Worm (Caenorhabditis elegans) whole organism, early embryonic: ENCODE results near the gene rpy-1.

ENCODE experiments used
- B0310.2 ChIP-seq: sonication (generic microtip); optimal IDR thresholded peaks from 2 replicates; lab custom pipeline; 2016; ENCODE audit warnings: mild to moderate bottlenecking, missing genetic modification characterization, missing compliant biosample characterization
- F13C5.2 ChIP-seq: sonication (generic microtip); optimal IDR thresholded peaks from 2 replicates; lab custom pipeline; 2017; ENCODE audit warnings: mild to moderate bottlenecking, missing genetic modification characterization, inconsistent platforms, missing compliant biosample characterization
- ama-1 ChIP-seq: fragments of 150-350 bp; optimal IDR thresholded peaks from 2 replicates; lab custom pipeline; 2014
- ceh-13 ChIP-seq: fragments of 200-800 bp; sonication (Bioruptor generic); optimal IDR thresholded peaks from 2 replicates; lab custom pipeline; 2018; ENCODE audit warnings: mild to moderate bottlenecking, missing genetic modification characterization, missing compliant biosample characterization
- ceh-36 ChIP-seq: sonication (generic microtip); optimal IDR thresholded peaks from 2 replicates; lab custom pipeline; 2016; ENCODE audit warnings: missing genetic modification characterization, inconsistent platforms, missing compliant biosample characterization
- flt-1 ChIP-seq: fragments of 200-800 bp; sonication (Bioruptor generic); IDR thresholded peaks from 2 replicates; pipeline ENCODE4 v1.3.6; 2022; ENCODE audit warnings: missing genetic modification characterization, missing compliant biosample characterization
- hnd-1 ChIP-seq: sonication (generic microtip); optimal IDR thresholded peaks from 2 replicates; lab custom pipeline; 2016; ENCODE audit warnings: missing genetic modification characterization, missing compliant biosample characterization
- scrt-1 ChIP-seq: fragments of 200-800 bp; sonication (Bioruptor generic); IDR thresholded peaks from 2 replicates; pipeline ENCODE4 v1.3.6; 2022; ENCODE audit warnings: missing genetic modification characterization, missing compliant biosample characterization
- sea-1 ChIP-seq: fragments of 200-800 bp; sonication (Bioruptor generic); conservative IDR thresholded peaks from 2 replicates; pipeline ENCODE4 v1.3.6; 2022; ENCODE audit warnings: missing genetic modification characterization, missing compliant biosample characterization
- tbx-11 ChIP-seq: fragments of 200-800 bp; sonication (Bioruptor generic); IDR thresholded peaks from 2 replicates; pipeline ENCODE4 v1.3.6; 2022; ENCODE audit warnings: missing genetic modification characterization, missing compliant biosample characterization
- tra-4 ChIP-seq: sonication (generic microtip); optimal IDR thresholded peaks from 2 replicates; lab custom pipeline; 2017; ENCODE audit warnings: missing genetic modification characterization, missing compliant biosample characterization

rpy-1 gene

ce11 chrII:6654284-6654683 lies 51.2 kb downstream of the rpy-1 start, which contains the start of gene T19D12.9:
Gene T19D12.9, minus strand, starts transcription at chrII:6654384.
- TF ChIP-seq tbx-11 (GFP tag; lab: Robert Waterston, UW) (no peak), F13C5.2 (no peak), sea-1 (GFP tag; lab: Robert Waterston, UW) (no peak), B0310.2 (tag; lab: Kevin White, UChicago) (no peak), ama-1 (lab: Kevin White, UChicago) (no peak), scrt-1 (GFP tag; lab: Robert Waterston, UW) (no peak), hnd-1 (tag; lab: Kevin White, UChicago) (no peak), flt-1 (GFP tag; lab: Robert Waterston, UW) (no peak), tra-4 (no peak), ceh-13 (GFP tag; lab: Kevin White, UChicago) (no peak), ceh-36 (tag; lab: Kevin White, UChicago) (no peak)
